Fruit fly (Drosophila melanogaster) whole organism, larva: ENCODE results near the gene CG3651.

ENCODE experiments used
- noc ChIP-seq: fragments of 200-800 bp; sonication (Bioruptor generic); optimal IDR thresholded peaks from 3 replicates; lab custom pipeline; 2019; ENCODE audit warnings: missing biosample characterization, mild to moderate bottlenecking, missing genetic modification characterization, moderate library complexity

Gene CG3651

DNA sequence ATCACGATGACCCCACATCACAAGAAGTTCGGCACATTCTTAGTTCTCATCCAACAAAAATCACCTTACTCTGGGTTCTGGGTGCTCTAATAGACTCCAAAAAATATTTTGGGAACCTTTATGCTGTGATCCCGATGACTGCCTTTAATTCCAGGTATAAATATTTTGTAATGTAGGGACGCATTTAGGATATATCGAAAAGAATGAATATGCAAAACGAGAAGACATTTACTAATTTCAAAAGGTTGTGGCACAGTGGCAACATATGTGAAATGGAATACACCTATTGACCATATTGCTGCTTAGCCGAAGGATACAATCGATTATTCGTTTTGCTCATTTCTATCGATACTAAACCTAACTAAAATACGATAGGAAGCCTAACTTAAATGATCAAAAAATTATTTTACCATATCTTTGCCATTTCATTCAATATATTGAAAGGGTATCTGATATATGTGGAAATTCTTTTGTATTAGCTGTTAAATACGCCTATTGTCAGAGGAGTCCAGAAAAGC is at the start of gene CG3651:
Gene CG3651, plus strand, starts transcription at position 468 of the 518 bp plus-strand sequence.
- no peak for TF ChIP-seq noc (tag; lab: Kevin White, UChicago)

DNA sequence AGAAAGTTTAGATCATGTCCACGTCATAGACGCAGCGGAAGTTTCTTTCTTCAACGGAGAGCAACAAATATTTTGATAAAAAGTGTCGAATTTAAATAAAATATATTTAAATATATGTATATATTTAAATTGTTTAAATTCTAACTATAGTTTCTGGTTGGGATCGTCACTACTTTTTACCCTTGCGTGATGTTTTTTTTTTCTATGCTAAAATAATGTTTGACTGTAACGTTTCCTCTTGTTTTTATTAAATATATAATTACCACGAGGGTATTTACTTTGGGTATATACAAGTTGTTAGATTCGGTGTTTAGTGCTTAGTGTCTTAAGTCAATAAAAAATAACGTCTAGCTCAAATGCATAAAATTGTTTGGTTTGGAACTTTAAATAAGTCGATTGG is 41.8 kb upstream of the CG3651 start, which contains the start of gene ttm3:
Gene ttm3, plus strand, starts transcription at position 301 of the 400 bp plus-strand sequence.
- TF ChIP-seq noc (tag; lab: Kevin White, UChicago), result no peak

DNA sequence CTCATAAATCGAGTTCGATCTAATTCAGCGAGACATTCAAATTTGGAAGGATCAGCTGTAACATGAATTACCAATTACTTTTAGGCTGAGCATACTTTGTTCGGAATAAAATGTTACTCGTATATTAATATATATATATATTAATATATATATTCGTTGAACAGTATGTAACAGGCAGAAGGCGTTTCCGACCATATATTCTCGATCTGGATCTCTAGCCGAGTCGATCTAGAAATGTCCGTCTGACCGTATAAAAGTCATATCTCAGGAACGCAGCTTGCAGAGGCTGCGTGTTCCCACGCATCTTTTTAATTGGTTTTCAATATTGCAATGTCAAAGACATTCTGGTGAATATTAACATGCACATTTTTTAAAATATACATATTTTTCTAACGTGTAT is 16.8 kb upstream of the CG3651 start, which contains the start of gene tplus3b:
Gene tplus3b, minus strand, starts transcription at position 101 of the 400 bp plus-strand sequence.
- TF ChIP-seq noc (tag; lab: Kevin White, UChicago), result no peak

DNA sequence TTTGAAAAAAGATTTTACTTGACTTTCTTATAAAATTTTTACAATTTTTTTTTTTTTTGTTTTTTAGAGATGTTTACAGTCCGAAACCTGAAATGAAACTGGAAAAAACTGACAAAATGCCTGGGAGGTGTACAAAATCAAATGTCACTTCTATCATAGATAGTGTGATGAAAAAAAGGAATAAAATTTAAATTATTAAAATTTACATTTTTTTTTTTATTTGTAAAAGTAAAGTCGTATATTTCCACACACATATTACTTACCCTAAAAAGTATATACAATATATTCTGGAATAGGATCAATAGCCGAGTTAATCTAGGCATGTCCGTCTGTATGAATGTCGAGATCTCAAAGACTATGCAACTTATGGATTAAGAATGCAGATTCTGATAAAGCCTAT is 15.7 kb upstream of the CG3651 start, which contains the start of gene CG15219:
Gene CG15219, minus strand, starts transcription at position 101 of the 400 bp plus-strand sequence.
- no peak for TF ChIP-seq noc (tag; lab: Kevin White, UChicago)

DNA sequence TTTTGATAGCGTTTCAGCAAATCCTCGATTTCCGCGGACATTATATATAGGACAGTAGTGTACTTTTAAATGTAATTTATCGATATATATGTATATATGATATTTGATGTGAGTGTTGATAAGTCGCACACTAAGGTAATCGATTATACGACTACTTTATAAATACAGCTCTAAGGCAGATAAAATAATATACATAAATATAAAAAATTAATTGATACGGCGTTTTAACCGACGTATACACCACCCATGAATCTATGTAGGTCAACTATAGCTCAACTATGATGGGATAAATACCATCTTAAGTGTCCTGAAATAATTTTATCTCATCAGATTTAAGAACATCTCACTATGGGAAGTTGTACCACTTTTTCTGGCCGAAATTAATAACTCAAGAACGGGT is 13.9 kb upstream of the CG3651 start, which contains the start of gene CG10834:
Gene CG10834, minus strand, starts transcription at position 101 of the 400 bp plus-strand sequence.
- no peak for TF ChIP-seq noc (tag; lab: Kevin White, UChicago)

DNA sequence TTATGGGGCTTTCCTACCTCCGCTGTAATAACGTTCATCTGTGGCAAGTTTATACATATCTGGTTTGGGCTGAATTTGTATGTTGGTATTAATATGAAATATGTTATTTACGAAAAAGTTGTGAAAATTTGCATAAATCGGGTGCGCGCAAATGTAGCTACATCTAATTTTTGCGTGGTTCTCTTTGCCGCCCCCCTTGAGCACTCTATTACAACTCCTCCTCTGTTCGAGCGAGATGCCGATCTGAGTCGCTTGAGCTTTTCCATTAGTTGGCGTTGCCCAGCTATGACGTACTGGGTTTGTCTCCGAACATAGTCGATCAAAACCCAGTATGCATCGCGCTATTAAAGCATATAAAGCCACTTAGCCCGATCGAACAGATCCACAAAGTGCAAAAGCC is 12.5 kb upstream of the CG3651 start, which contains the start of gene CG6675:
Gene CG6675, plus strand, starts transcription at position 301 of the 400 bp plus-strand sequence.
- TF ChIP-seq noc (tag; lab: Kevin White, UChicago), result no peak

DNA sequence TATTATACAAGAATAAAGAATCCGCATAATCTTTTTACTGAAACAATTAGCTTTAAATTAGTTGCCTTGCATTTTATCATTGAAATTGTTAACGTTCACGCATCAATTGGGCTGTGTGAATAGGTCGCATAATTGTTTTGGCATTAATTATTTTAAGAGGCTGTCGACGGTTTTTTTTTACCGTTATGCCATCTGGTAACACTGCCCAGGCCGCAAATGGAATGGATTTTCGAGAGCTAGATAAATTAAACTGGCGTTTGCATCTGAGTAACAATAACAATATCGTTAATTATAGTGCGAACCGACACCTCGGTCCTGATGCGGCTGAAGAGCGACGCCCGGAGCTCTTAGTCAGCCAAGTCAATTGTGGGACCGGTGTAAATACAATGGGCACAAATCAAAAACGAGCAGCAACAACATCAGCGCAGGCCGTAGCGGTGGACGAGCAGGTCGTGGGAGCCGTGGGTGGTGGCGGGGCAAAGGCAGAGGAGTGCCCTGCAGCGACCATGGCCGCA is 570 bp downstream of the CG3651 start:
- no peak for TF ChIP-seq noc (tag; lab: Kevin White, UChicago)

DNA sequence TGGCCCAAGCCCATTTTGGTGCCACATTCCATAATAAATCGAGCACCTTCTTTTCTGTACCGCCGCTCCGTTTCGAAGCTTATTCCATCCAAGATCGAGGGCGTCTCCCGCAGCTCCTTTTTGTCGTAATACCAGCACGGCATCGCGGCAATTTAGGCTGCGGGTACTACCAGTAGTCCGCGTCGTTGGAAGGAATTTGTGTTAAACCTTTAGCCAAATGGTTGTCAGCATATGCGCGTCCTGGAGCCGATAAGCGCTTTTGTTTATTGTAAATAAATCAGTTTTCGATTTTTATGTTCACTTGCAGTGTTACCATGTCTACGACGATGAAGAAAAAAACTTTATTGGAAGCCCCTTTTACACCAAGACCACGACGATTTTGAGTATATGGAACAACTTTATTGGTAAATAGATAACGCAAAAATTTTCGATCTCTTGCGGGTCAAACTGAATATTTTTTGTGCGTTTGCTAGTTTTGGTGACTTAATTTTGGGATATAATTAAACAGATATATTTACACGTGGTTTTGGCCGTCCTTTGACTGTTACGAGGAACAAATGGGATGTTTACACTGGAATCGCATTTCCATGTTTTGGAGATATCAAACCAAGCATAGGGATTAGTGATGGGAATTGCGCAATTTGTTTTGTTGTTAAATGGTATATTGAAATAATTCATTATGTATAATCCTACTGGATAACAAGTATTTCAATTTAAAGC is 8.6 kb downstream of the CG3651 start, which contains the start of gene CycK:
Gene CycK, minus strand, starts transcription at position 562 of the 720 bp plus-strand sequence.
- no peak for TF ChIP-seq noc (tag; lab: Kevin White, UChicago)

DNA sequence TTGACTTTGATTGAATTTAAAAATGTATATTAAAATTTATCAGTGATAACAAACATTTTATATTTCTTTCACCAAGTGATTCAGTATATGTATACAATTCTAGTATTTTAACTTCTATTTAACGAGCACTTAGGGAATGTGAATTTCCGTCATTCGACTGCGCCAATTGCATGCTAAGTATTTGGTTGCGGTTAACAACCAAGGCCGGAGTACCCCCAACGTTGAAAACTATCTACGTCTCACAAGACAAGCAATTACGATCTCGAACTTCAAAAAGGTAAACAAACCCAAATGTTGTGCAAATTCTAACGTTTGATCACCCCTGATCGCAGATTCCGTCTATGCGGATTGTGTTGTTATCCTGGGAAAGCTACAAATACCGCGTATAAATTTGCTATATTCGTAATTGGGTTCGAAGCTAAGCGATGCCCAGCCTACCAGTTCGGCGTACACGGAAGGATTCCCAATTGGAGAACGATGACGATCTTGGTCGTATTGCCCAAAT is 10.1 kb downstream of the CG3651 start, which contains the start of gene CG42748:
Gene CG42748, plus strand, starts transcription at position 51 of the 505 bp plus-strand sequence.
- TF ChIP-seq noc (tag; lab: Kevin White, UChicago), result no peak

DNA sequence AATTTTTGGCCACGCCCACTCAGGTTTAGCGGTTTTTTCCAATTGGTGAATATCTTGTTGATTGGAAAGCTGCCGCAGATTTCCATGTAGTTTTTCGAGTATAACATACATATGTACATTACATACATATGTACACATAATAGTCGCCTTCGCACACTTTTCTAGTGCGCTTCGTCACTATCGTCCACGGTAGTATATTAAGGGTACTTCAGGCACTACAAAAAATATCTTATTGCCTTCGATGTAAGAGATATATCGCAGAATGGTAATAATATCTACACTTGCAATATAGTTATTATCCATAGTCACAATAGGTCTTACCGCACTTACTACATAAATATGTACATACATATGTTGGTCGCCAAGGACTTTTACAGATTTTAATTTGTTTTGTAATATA is 11.8 kb downstream of the CG3651 start:
- TF ChIP-seq noc (tag; lab: Kevin White, UChicago), result no peak

DNA sequence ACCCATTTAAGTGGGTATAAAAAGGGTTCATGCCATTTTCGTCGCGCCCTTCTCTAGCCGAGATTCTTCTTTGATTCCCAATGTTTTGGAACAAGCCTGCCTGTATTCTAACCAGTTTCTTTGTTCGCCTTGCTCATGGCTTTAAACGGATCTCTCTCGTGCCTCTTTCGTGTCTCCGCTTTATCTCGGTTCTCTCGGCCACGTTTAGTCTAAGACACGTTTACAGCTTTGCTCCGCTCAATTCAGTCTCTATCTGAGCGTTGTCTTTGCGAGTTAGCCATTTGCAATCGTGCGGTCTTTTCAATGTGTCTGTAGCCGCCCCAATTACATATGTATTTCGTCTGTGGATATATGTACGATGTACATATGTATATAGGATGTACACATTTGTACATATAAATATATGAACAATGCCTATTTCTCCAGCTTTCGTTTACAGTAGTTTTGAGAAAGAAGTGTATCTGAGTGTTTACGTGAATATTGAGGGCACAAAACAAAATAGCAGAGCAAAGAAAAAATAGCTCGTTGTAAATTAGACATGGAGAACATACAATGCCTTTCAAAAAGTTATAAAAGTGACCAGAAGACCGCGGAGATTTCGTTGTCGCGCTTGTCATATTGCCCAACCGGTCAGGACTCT is 13.1 kb downstream of the CG3651 start:
- TF ChIP-seq noc (tag; lab: Kevin White, UChicago), result no peak

DNA sequence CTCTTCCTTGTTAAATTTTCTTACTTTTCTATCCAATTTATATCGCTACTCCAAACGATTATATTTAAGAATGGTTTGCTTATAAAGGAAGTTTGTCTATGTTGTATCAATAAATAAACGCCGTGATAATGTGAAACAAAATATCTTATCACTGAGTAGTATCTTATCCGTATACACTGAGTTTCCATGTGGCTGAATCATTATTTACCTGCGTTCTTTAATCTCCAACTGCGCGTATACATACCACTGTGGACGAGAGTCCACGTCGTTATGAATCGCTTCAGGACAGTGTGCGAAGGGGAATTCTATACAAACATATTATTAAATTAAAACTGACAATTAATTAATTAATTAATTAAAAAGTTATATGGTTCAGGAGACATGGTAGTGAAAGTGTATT is 18.2 kb downstream of the CG3651 start:
- no peak for TF ChIP-seq noc (tag; lab: Kevin White, UChicago)

DNA sequence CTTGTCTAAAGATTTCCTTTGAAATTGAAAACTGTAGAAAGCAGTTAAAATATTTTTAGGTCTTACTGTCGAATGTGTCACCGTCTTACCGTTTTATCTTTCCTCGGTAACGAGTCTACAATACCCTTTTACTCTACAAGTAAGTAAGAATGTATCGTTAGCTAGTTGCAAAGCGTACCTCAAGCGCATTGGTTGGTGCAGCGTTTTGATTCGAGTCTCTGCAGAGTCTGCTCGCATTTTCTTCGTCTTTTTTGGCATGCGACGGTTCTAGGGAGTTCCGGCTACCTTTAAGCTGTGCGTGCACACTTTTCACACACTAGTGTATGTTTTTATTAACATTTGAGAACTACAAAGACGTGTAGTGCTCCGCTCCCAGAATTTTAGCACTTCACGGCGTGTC is 18.8 kb downstream of the CG3651 start:
- TF ChIP-seq noc (tag; lab: Kevin White, UChicago), result no peak

DNA sequence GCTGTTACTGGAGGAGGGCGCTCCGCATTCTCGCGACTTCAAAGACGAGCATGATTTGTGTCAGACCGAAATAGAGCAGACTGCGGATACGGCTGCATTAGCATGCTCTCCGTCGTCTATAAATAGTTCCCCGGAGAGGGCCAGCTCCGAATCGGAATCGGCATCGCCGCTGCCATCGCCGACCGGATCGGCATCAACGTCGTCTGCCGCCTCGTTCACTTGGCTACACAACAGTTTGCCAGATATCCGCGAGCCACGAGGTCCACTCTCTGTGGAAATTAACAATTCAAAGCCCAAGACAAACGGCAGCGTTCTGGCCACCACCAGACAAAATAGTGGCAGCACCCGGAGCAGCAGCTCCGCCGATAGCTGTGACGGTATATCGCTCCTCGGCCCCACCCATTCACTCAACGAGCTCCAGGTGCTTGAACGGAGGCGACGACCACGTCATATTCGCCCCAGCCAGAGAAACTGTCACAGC is 21.6 kb downstream of the CG3651 start:
- TF ChIP-seq noc (tag; lab: Kevin White, UChicago), result no peak

DNA sequence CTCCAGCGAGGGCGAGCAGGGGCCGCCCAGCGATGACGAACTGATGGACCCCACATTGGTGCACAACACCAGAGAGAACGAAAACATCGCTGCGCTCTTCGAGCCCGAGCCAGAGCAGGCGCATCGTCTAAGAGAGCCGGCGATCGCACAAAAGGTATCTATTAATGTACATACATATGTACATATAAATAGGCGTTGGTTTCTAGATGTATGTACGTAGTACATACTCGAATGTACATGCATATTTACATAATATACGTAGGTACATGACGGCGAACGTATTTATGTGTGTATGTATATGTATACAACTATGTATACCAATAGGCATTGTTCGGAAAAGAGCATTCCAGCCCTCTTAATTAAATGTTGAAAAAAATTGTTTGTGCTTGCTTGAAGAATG is 23.0 kb downstream of the CG3651 start:
- no peak for TF ChIP-seq noc (tag; lab: Kevin White, UChicago)
